Worm (Caenorhabditis elegans): ENCODE measurements around the gene mig-32.

The mig-32 gene

DNA sequence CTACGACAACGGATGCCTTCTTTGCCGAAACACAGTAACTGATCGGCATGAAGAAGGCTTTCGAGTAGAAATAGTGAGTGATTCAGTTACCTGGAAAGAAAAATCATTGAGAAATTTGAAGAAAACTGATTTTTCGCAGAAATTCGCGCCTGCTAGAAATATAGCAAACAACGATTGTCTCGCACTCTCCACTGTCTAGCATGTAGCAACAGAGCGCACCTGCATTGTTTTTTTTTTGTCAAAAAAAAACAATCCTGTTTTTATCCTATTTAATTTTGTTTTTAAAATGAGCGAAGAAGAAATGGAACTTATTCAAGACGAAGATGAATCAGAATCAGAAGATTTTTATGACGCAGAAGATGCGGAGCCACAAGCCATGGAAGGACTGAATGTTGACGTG, 29.1 kb upstream of the mig-32 start, which contains the start of the genes ddb-1 and M18.6:
ddb-1 (minus strand) TSS at position 90 of the 400 bp plus-strand sequence.
M18.6 (plus strand) TSS at position 235 of the 400 bp plus-strand sequence.
- TF ChIP-seq attf-5 (GFP tag; optimal IDR thresholded peaks at IDR 0.05) (peak; percentile 43), hmg-1.2 (GFP tag; IDR thresholded peaks at IDR 0.05) (peak; percentile 59; the same call in 1 of the 2 replicates), F55B11.4 (tag; optimal IDR thresholded peaks at IDR 0.05; ENCODE audit: borderline replicate concordance, insufficient read depth) (no peak), chd-7 (tag; optimal IDR thresholded peaks at IDR 0.05) (no peak), madf-8 (GFP tag; conservative IDR thresholded peaks at IDR 0.05) (peak; percentile 42; the same call in 1 of the 2 replicates), B0261.1 (tag; optimal IDR thresholded peaks at IDR 0.05) (no peak), snpc-3.4 (tag; optimal IDR thresholded peaks at IDR 0.05) (no peak), ztf-26 (tag; optimal IDR thresholded peaks at IDR 0.05) (no peak), B0336.3 (GFP tag; IDR thresholded peaks at IDR 0.05) (no peak), ceh-100 (GFP tag; IDR thresholded peaks at IDR 0.05) (no peak), akir-1 (GFP tag; optimal IDR thresholded peaks at IDR 0.05) (no peak), dpl-1 (GFP tag; optimal IDR thresholded peaks at IDR 0.05) (peak; percentile 56), madf-3 (GFP tag; IDR thresholded peaks at IDR 0.05) (peak; percentile 67; the same call in 1 of the 2 replicates), die-1 (tag; optimal IDR thresholded peaks at IDR 0.05) (no peak), lsl-1 (GFP tag; optimal IDR thresholded peaks at IDR 0.05) (peak; percentile 52), cebp-2 (GFP tag; IDR thresholded peaks at IDR 0.05) (no peak), rpc-1 (optimal IDR thresholded peaks at IDR 0.05) (no peak), rpc-1 (tag; optimal IDR thresholded peaks at IDR 0.05) (no peak), lin-54 (GFP tag; optimal IDR thresholded peaks at IDR 0.05) (peak; percentile 15), efl-1 (GFP tag; optimal IDR thresholded peaks at IDR 0.05) (peak; percentile 77), lin-26 (GFP tag; IDR thresholded peaks at IDR 0.05) (no peak), mel-28 (tag; optimal IDR thresholded peaks at IDR 0.05; ENCODE audit: borderline replicate concordance) (no peak), mcd-1 (GFP tag; IDR thresholded peaks at IDR 0.05) (peak; percentile 72), egl-44 (GFP tag; IDR thresholded peaks at IDR 0.05) (no peak), ceh-79 (tag; optimal IDR thresholded peaks at IDR 0.05) (no peak), madf-10 (tag; optimal IDR thresholded peaks at IDR 0.05) (no peak), snpc-4 (GFP tag; optimal IDR thresholded peaks at IDR 0.05) (no peak), snpc-4 (tag; optimal IDR thresholded peaks at IDR 0.05) (peak in 2 of 4 experiments; percentile 33 to 42), dpff-1 (tag; optimal IDR thresholded peaks at IDR 0.05) (no peak), aptf-2 (GFP tag; conservative IDR thresholded peaks at IDR 0.05) (no peak), F39B2.1 (GFP tag; IDR thresholded peaks at IDR 0.05) (no peak), snpc-1.3 (tag; optimal IDR thresholded peaks at IDR 0.05; ENCODE audit: insufficient read depth) (no peak), snpc-1.1 (tag; optimal IDR thresholded peaks at IDR 0.05; ENCODE audit: insufficient read depth) (peak; percentile 5), lin-35 (GFP tag; optimal IDR thresholded peaks at IDR 0.05) (peak in 1 of 3 experiments; percentile 28), nhr-120 (GFP tag; IDR thresholded peaks at IDR 0.05) (no peak), unc-130 (GFP tag; optimal IDR thresholded peaks at IDR 0.05) (no peak), hlh-12 (tag; optimal IDR thresholded peaks at IDR 0.05) (no peak), madf-6 (GFP tag; IDR thresholded peaks at IDR 0.05) (peak; percentile 57; the same call in 1 of the 2 replicates), ceh-58 (GFP tag; IDR thresholded peaks at IDR 0.05) (no peak), aptf-3 (GFP tag; IDR thresholded peaks at IDR 0.05) (no peak), tbp1 (GFP tag; optimal IDR thresholded peaks at IDR 0.05) (peak; percentile 7), F10E7.11 (tag; optimal IDR thresholded peaks at IDR 0.05) (no peak), D2030.7 (GFP tag; IDR thresholded peaks at IDR 0.05) (0 out of 2 replicates have a peak, but pooled peaks have one; percentile 34), F33H1.4 (GFP tag; IDR thresholded peaks at IDR 0.05) (peak; percentile 47; the same call in 1 of the 2 replicates)
